Fruit fly (Drosophila melanogaster) whole organism, pupa: ENCODE measurements around the gene CG14507.

ENCODE experiments used
- CG15710 ChIP-seq: fragments of 200-800 bp; sonication (Bioruptor generic); optimal IDR thresholded peaks from 2 replicates; lab custom pipeline; 2018; ENCODE audit warnings: missing biosample characterization, mild to moderate bottlenecking, missing genetic modification characterization, moderate library complexity
- CG34367 ChIP-seq: fragments of 200-800 bp; sonication (Bioruptor generic); optimal IDR thresholded peaks from 2 replicates; lab custom pipeline; 2018; ENCODE audit warnings: missing biosample characterization, mild to moderate bottlenecking, missing genetic modification characterization
- Pif1B ChIP-seq: fragments of 200-800 bp; sonication (Bioruptor generic); optimal IDR thresholded peaks from 3 replicates; lab custom pipeline; 2016; ENCODE audit warnings: missing biosample characterization, missing genetic modification characterization

- no peak for TF ChIP-seq CG15710
- no peak for TF ChIP-seq Pif1B (GFP tag; lab: Kevin White, UChicago)
- TF ChIP-seq CG34367: no peak
Measured at dm6 chr3R:29250272-29251018, 22.9 kb upstream of the CG14507 start, which contains the start of gene SP1029.
